Worm (Caenorhabditis elegans) whole organism, mixed stage, embryonic: ENCODE measurements around the gene Y58A7A.3.

Source experiments
- M03D4.4 ChIP-seq: sonication (generic microtip); optimal IDR thresholded peaks from 2 replicates; lab custom pipeline; 2017; ENCODE audit warnings: mild to moderate bottlenecking, missing genetic modification characterization, missing compliant biosample characterization
- bed-3 ChIP-seq: fragments of 200-800 bp; sonication (Bioruptor generic); optimal IDR thresholded peaks from 3 replicates; lab custom pipeline; 2018; ENCODE audit warnings: mild to moderate bottlenecking, missing genetic modification characterization, moderate library complexity, missing compliant biosample characterization
- blmp-1 ChIP-seq: fragments of 150-350 bp; optimal IDR thresholded peaks from 2 replicates; lab custom pipeline; 2014; ENCODE audit warnings: missing biosample characterization, missing genetic modification characterization
- ceh-39 ChIP-seq: fragments of 150-350 bp; optimal IDR thresholded peaks from 2 replicates; lab custom pipeline; 2014; ENCODE audit warnings: missing biosample characterization, missing genetic modification characterization
- ceh-43 ChIP-seq: fragments of 200-800 bp; sonication (Bioruptor generic); optimal IDR thresholded peaks from 2 replicates; lab custom pipeline; 2018; ENCODE audit warnings: mild to moderate bottlenecking, missing genetic modification characterization, moderate library complexity, missing compliant biosample characterization
- ceh-83 ChIP-seq: fragments of 200-800 bp; sonication (Bioruptor generic); optimal IDR thresholded peaks from 2 replicates; lab custom pipeline; 2018; ENCODE audit warnings: mild to moderate bottlenecking, missing genetic modification characterization, missing compliant biosample characterization
- ces-1 ChIP-seq: fragments of 150-350 bp; optimal IDR thresholded peaks from 2 replicates; lab custom pipeline; 2014; ENCODE audit warnings: missing biosample characterization, missing genetic modification reagents, missing genetic modification characterization
- cnd-1 ChIP-seq: fragments of 200-800 bp; sonication (Bioruptor generic); optimal IDR thresholded peaks from 2 replicates; lab custom pipeline; 2018; ENCODE audit warnings: mild to moderate bottlenecking, missing genetic modification characterization, missing compliant biosample characterization
- elt-1 ChIP-seq: sonication (generic microtip); optimal IDR thresholded peaks from 2 replicates; lab custom pipeline; 2017; ENCODE audit warnings: missing genetic modification characterization, mild to moderate bottlenecking, missing compliant biosample characterization, antibody characterized with exemption, moderate library complexity, borderline replicate concordance; ENCODE audit not compliant: insufficient read depth
- elt-3 ChIP-seq: fragments of 150-350 bp; optimal IDR thresholded peaks from 2 replicates; lab custom pipeline; 2014; ENCODE audit warnings: missing biosample characterization, missing genetic modification characterization
- ham-2 ChIP-seq: fragments of 200-800 bp; sonication (Bioruptor generic); optimal IDR thresholded peaks from 2 replicates; lab custom pipeline; 2018; ENCODE audit warnings: mild to moderate bottlenecking, missing genetic modification characterization, missing compliant biosample characterization
- hlh-1 ChIP-seq: fragments of 150-350 bp; optimal IDR thresholded peaks from 2 replicates; lab custom pipeline; 2014; ENCODE audit warnings: missing biosample characterization, missing genetic modification reagents, missing genetic modification characterization
- lin-13 ChIP-seq: fragments of 150-350 bp; optimal IDR thresholded peaks from 2 replicates; lab custom pipeline; 2014; ENCODE audit warnings: missing biosample characterization, missing genetic modification characterization
- lin-32 ChIP-seq: fragments of 200-800 bp; sonication (Bioruptor generic); optimal IDR thresholded peaks from 2 replicates; lab custom pipeline; 2018; ENCODE audit warnings: mild to moderate bottlenecking, missing genetic modification characterization, missing compliant biosample characterization
- lsy-2 ChIP-seq: fragments of 150-350 bp; optimal IDR thresholded peaks from 2 replicates; lab custom pipeline; 2014; ENCODE audit warnings: missing biosample characterization, missing genetic modification characterization
- mab-5 ChIP-seq: fragments of 150-350 bp; optimal IDR thresholded peaks from 2 replicates; lab custom pipeline; 2014; ENCODE audit warnings: missing biosample characterization, missing genetic modification characterization
- mep-1 ChIP-seq: fragments of 150-350 bp; optimal IDR thresholded peaks from 2 replicates; lab custom pipeline; 2017; ENCODE audit warnings: missing biosample characterization, missing genetic modification reagents, missing genetic modification characterization, inconsistent platforms
- mls-2 ChIP-seq: sonication (generic microtip); optimal IDR thresholded peaks from 2 replicates; lab custom pipeline; 2016; ENCODE audit warnings: mild to moderate bottlenecking, missing genetic modification characterization, moderate library complexity, missing compliant biosample characterization
- nhr-12 ChIP-seq: fragments of 150-350 bp; optimal IDR thresholded peaks from 2 replicates; lab custom pipeline; 2014; ENCODE audit warnings: missing biosample characterization, missing genetic modification characterization
- nhr-2 ChIP-seq: fragments of 150-350 bp; optimal IDR thresholded peaks from 2 replicates; lab custom pipeline; 2014; ENCODE audit warnings: missing biosample characterization, missing genetic modification characterization
- nhr-237 ChIP-seq: fragments of 150-350 bp; optimal IDR thresholded peaks from 2 replicates; lab custom pipeline; 2014; ENCODE audit warnings: missing biosample characterization, missing genetic modification characterization
- nhr-28 ChIP-seq: fragments of 150-350 bp; optimal IDR thresholded peaks from 2 replicates; lab custom pipeline; 2014; ENCODE audit warnings: missing biosample characterization, missing genetic modification characterization
- nhr-76 ChIP-seq: sonication (generic microtip); optimal IDR thresholded peaks from 2 replicates; lab custom pipeline; 2017; ENCODE audit warnings: missing biosample characterization, missing genetic modification characterization
- pha-4 ChIP-seq: fragments of 150-350 bp; optimal IDR thresholded peaks from 2 replicates; lab custom pipeline; 2018; ENCODE audit warnings: missing biosample characterization, missing genetic modification reagents, missing genetic modification characterization
- sem-2 ChIP-seq: fragments of 200-800 bp; sonication (Bioruptor generic); optimal IDR thresholded peaks from 2 replicates; lab custom pipeline; 2018; ENCODE audit warnings: mild to moderate bottlenecking, missing genetic modification characterization, missing compliant biosample characterization
- snpc-4 ChIP-seq: fragments of 150-350 bp; optimal IDR thresholded peaks from 2 replicates; lab custom pipeline; 2014; ENCODE audit warnings: missing biosample characterization, missing genetic modification characterization
- tbx-8 ChIP-seq: fragments of 200-800 bp; sonication (Bioruptor generic); optimal IDR thresholded peaks from 2 replicates; lab custom pipeline; 2018; ENCODE audit warnings: mild to moderate bottlenecking, missing genetic modification characterization, moderate library complexity, missing compliant biosample characterization
- unc-120 ChIP-seq: sonication (generic microtip); optimal IDR thresholded peaks from 2 replicates; lab custom pipeline; 2017; ENCODE audit warnings: missing genetic modification characterization, missing compliant biosample characterization; ENCODE audit not compliant: poor library complexity, severe bottlenecking
- unc-39 ChIP-seq: fragments of 150-350 bp; optimal IDR thresholded peaks from 2 replicates; lab custom pipeline; 2014; ENCODE audit warnings: missing biosample characterization, missing genetic modification characterization
- zip-8 ChIP-seq: fragments of 150-350 bp; optimal IDR thresholded peaks from 2 replicates; lab custom pipeline; 2014; ENCODE audit warnings: missing biosample characterization, missing genetic modification characterization

Gene Y58A7A.3

ce11 chrV:5072082-5072481 lies 8.6 kb downstream of the Y58A7A.3 start, which contains the start of gene Y58A7A.2:
TSS of gene Y58A7A.2 (minus strand) at chrV:5072182.
- TF ChIP-seq ceh-83 (GFP tag; lab: Kevin White, UChicago), result no peak
- TF ChIP-seq pha-4, result no peak
- TF ChIP-seq elt-1 (tag; lab: Kevin White, UChicago), result no peak
- TF ChIP-seq ces-1 (GFP tag; lab: Kevin White, UChicago), result no peak
- TF ChIP-seq nhr-28 (tag; lab: Kevin White, UChicago), result no peak
- no peak for TF ChIP-seq mab-5 (tag; lab: Kevin White, UChicago)
- no peak for TF ChIP-seq sem-2
- no peak for TF ChIP-seq nhr-2 (tag; lab: Kevin White, UChicago)
- no peak for TF ChIP-seq unc-120 (tag; lab: Kevin White, UChicago)
- no peak for TF ChIP-seq hlh-1
- TF ChIP-seq snpc-4 (tag; lab: Kevin White, UChicago), result no peak
- TF ChIP-seq bed-3 (GFP tag; lab: Kevin White, UChicago), result no peak
- TF ChIP-seq mls-2 (tag; lab: Kevin White, UChicago), result no peak
- TF ChIP-seq, all 35 proteins: peak for 0

ce11 chrV:5069440-5069839 lies 11.3 kb downstream of the Y58A7A.3 start, which contains the start of gene Y58A7A.1:
TSS of gene Y58A7A.1 (minus strand) at chrV:5069540.
- TF ChIP-seq snpc-4 (tag; lab: Kevin White, UChicago), result no peak
- no peak for TF ChIP-seq ceh-43 (GFP tag; lab: Kevin White, UChicago)
- no peak for TF ChIP-seq ceh-39

- TF ChIP-seq mab-5 (tag; lab: Kevin White, UChicago) (no peak), ceh-43 (GFP tag; lab: Kevin White, UChicago) (no peak), tbx-8 (GFP tag; lab: Kevin White, UChicago) (no peak), unc-39 (no peak), bed-3 (GFP tag; lab: Kevin White, UChicago) (no peak), lin-13 (tag; lab: Kevin White, UChicago) (no peak), lin-32 (GFP tag; lab: Kevin White, UChicago) (no peak), ceh-39 (no peak), blmp-1 (tag; lab: Kevin White, UChicago) (no peak), nhr-2 (tag; lab: Kevin White, UChicago) (no peak), zip-8 (tag; lab: Kevin White, UChicago) (no peak), cnd-1 (no peak), snpc-4 (tag; lab: Kevin White, UChicago) (no peak), nhr-28 (tag; lab: Kevin White, UChicago) (no peak), M03D4.4 (no peak), sem-2 (no peak), mls-2 (tag; lab: Kevin White, UChicago) (no peak), elt-3 (tag; lab: Kevin White, UChicago) (no peak), nhr-12 (tag; lab: Kevin White, UChicago) (no peak), mep-1 (tag; lab: Kevin White, UChicago) (no peak)
Observed at ce11 chrV:5067390-5067789, 13.3 kb downstream of the Y58A7A.3 start.

ce11 chrV:5064761-5065421 lies 15.8 kb downstream of the Y58A7A.3 start, which contains the start of gene mlk-1:
TSS of gene mlk-1 (minus strand) at chrV:5064811.
- TF ChIP-seq zip-8 (tag; lab: Kevin White, UChicago) (no peak), lin-13 (tag; lab: Kevin White, UChicago) (no peak), nhr-76 (tag; lab: Kevin White, UChicago) (no peak), elt-1 (tag; lab: Kevin White, UChicago) (no peak), unc-120 (tag; lab: Kevin White, UChicago) (peak; percentile 48), ham-2 (peak; percentile 66), bed-3 (GFP tag; lab: Kevin White, UChicago) (no peak), lsy-2 (tag; lab: Kevin White, UChicago) (no peak), pha-4 (no peak), ces-1 (GFP tag; lab: Kevin White, UChicago) (peak; percentile 17), nhr-28 (tag; lab: Kevin White, UChicago) (no peak), mls-2 (tag; lab: Kevin White, UChicago) (peak; percentile 41), nhr-12 (tag; lab: Kevin White, UChicago) (no peak), nhr-237 (tag; lab: Kevin White, UChicago) (peak; percentile 36), mep-1 (tag; lab: Kevin White, UChicago) (peak; percentile 28)
